Worm (Caenorhabditis elegans): Measurements from ENCODE around the gene F09G2.2.

Gene F09G2.2

ce11 chrV:7196498-7196966, at the start of gene F09G2.2:
Gene F09G2.2 (plus strand): TSS chrV:7196916.
- TF ChIP-seq ref-1 (GFP tag; conservative IDR thresholded peaks at IDR 0.05) (no peak), cog-1 (tag; optimal IDR thresholded peaks at IDR 0.05) (peak; percentile 43), flt-1 (GFP tag; IDR thresholded peaks at IDR 0.05) (peak; percentile 72), ztf-29 (GFP tag; IDR thresholded peaks at IDR 0.05) (no peak)

- no peak for TF ChIP-seq cog-1 (tag; optimal IDR thresholded peaks at IDR 0.05)
- no peak for TF ChIP-seq T22C8.4 (GFP tag; IDR thresholded peaks at IDR 0.05)
- no peak for TF ChIP-seq flt-1 (GFP tag; IDR thresholded peaks at IDR 0.05)
Measured at ce11 chrV:7147370-7147769, 49.3 kb upstream of the F09G2.2 start, which contains the start of gene ugt-38. Gene ugt-38 (minus strand): TSS chrV:7147470.

- TF ChIP-seq ztf-29 (GFP tag; IDR thresholded peaks at IDR 0.05) (no peak), tab-1 (GFP tag; IDR thresholded peaks at IDR 0.05) (no peak), klf-2 (GFP tag; conservative IDR thresholded peaks at IDR 0.05) (no peak), ref-1 (GFP tag; conservative IDR thresholded peaks at IDR 0.05) (no peak), flt-1 (GFP tag; IDR thresholded peaks at IDR 0.05) (no peak), ztf-23 (GFP tag; IDR thresholded peaks at IDR 0.05) (no peak), cog-1 (tag; optimal IDR thresholded peaks at IDR 0.05) (no peak), med-1 (GFP tag; optimal IDR thresholded peaks at IDR 0.05; ENCODE audit: insufficient read depth) (no peak), T22C8.4 (GFP tag; IDR thresholded peaks at IDR 0.05) (no peak)
Measured at ce11 chrV:7150570-7150969, 46.1 kb upstream of the F09G2.2 start, which contains the start of gene F10D2.8. Gene F10D2.8 (minus strand): TSS chrV:7150714.

- TF ChIP-seq klf-2 (GFP tag; conservative IDR thresholded peaks at IDR 0.05) (no peak), tab-1 (GFP tag; IDR thresholded peaks at IDR 0.05) (no peak), ztf-23 (GFP tag; IDR thresholded peaks at IDR 0.05) (no peak), ztf-29 (GFP tag; IDR thresholded peaks at IDR 0.05) (no peak), T22C8.4 (GFP tag; IDR thresholded peaks at IDR 0.05) (no peak), ref-1 (GFP tag; conservative IDR thresholded peaks at IDR 0.05) (no peak), cog-1 (tag; optimal IDR thresholded peaks at IDR 0.05) (no peak), med-1 (GFP tag; optimal IDR thresholded peaks at IDR 0.05; ENCODE audit: insufficient read depth) (no peak), flt-1 (GFP tag; IDR thresholded peaks at IDR 0.05) (no peak)
Measured at ce11 chrV:7153046-7153445, 43.7 kb upstream of the F09G2.2 start, which contains the start of gene fat-7. Gene fat-7 (minus strand): TSS chrV:7153146.

- no peak for TF ChIP-seq ztf-29 (GFP tag; IDR thresholded peaks at IDR 0.05)
- TF ChIP-seq klf-2 (GFP tag; conservative IDR thresholded peaks at IDR 0.05), result no peak
- TF ChIP-seq cog-1 (tag; optimal IDR thresholded peaks at IDR 0.05), result no peak
- TF ChIP-seq tab-1 (GFP tag; IDR thresholded peaks at IDR 0.05), result no peak
- no peak for TF ChIP-seq ref-1 (GFP tag; conservative IDR thresholded peaks at IDR 0.05)
- TF ChIP-seq flt-1 (GFP tag; IDR thresholded peaks at IDR 0.05), result no peak
- TF ChIP-seq ztf-23 (GFP tag; IDR thresholded peaks at IDR 0.05), result no peak
- no peak for TF ChIP-seq med-1 (GFP tag; optimal IDR thresholded peaks at IDR 0.05; ENCODE audit: insufficient read depth)
- no peak for TF ChIP-seq T22C8.4 (GFP tag; IDR thresholded peaks at IDR 0.05)
Measured at ce11 chrV:7156079-7156478, 40.6 kb upstream of the F09G2.2 start, which contains the start of gene F10D2.10. Gene F10D2.10 (minus strand): TSS chrV:7156179.

- TF ChIP-seq klf-2 (GFP tag; conservative IDR thresholded peaks at IDR 0.05) (no peak), ztf-23 (GFP tag; IDR thresholded peaks at IDR 0.05) (no peak), tab-1 (GFP tag; IDR thresholded peaks at IDR 0.05) (no peak), T22C8.4 (GFP tag; IDR thresholded peaks at IDR 0.05) (no peak), med-1 (GFP tag; optimal IDR thresholded peaks at IDR 0.05; ENCODE audit: insufficient read depth) (no peak), ztf-29 (GFP tag; IDR thresholded peaks at IDR 0.05) (no peak), cog-1 (tag; optimal IDR thresholded peaks at IDR 0.05) (no peak), flt-1 (GFP tag; IDR thresholded peaks at IDR 0.05) (no peak), ref-1 (GFP tag; conservative IDR thresholded peaks at IDR 0.05) (no peak)
Measured at ce11 chrV:7157089-7157488, 39.6 kb upstream of the F09G2.2 start, which contains the start of gene ugt-39. Gene ugt-39 (plus strand): TSS chrV:7157142.

ce11 chrV:7159391-7159790, 37.3 kb upstream of the F09G2.2 start, which contains the start of gene str-204:
Gene str-204 (plus strand): TSS chrV:7159691.
- TF ChIP-seq ztf-23 (GFP tag; IDR thresholded peaks at IDR 0.05), result no peak
- no peak for TF ChIP-seq ref-1 (GFP tag; conservative IDR thresholded peaks at IDR 0.05)
- TF ChIP-seq klf-2 (GFP tag; conservative IDR thresholded peaks at IDR 0.05), result no peak
- TF ChIP-seq T22C8.4 (GFP tag; IDR thresholded peaks at IDR 0.05), result no peak
- no peak for TF ChIP-seq med-1 (GFP tag; optimal IDR thresholded peaks at IDR 0.05; ENCODE audit: insufficient read depth)
- no peak for TF ChIP-seq ztf-29 (GFP tag; IDR thresholded peaks at IDR 0.05)

- TF ChIP-seq med-1 (GFP tag; optimal IDR thresholded peaks at IDR 0.05; ENCODE audit: insufficient read depth) (no peak), ref-1 (GFP tag; conservative IDR thresholded peaks at IDR 0.05) (no peak), ztf-29 (GFP tag; IDR thresholded peaks at IDR 0.05) (no peak), flt-1 (GFP tag; IDR thresholded peaks at IDR 0.05) (no peak), T22C8.4 (GFP tag; IDR thresholded peaks at IDR 0.05) (no peak)
Measured at ce11 chrV:7163477-7164114, 33.1 kb upstream of the F09G2.2 start, which contains the start of gene ugt-41. Gene ugt-41 (minus strand): TSS chrV:7163595.

ce11 chrV:7164210-7164609, 32.5 kb upstream of the F09G2.2 start, which contains the start of gene srh-83:
Gene srh-83 (plus strand): TSS chrV:7164510.
- TF ChIP-seq ztf-29 (GFP tag; IDR thresholded peaks at IDR 0.05) (no peak), ztf-23 (GFP tag; IDR thresholded peaks at IDR 0.05) (no peak)

ce11 chrV:7166709-7167108, 30.0 kb upstream of the F09G2.2 start, which contains the start of gene ugt-36:
Gene ugt-36 (plus strand): TSS chrV:7167009.
- TF ChIP-seq cog-1 (tag; optimal IDR thresholded peaks at IDR 0.05) (no peak), ref-1 (GFP tag; conservative IDR thresholded peaks at IDR 0.05) (no peak), T22C8.4 (GFP tag; IDR thresholded peaks at IDR 0.05) (no peak), klf-2 (GFP tag; conservative IDR thresholded peaks at IDR 0.05) (no peak), flt-1 (GFP tag; IDR thresholded peaks at IDR 0.05) (no peak), med-1 (GFP tag; optimal IDR thresholded peaks at IDR 0.05; ENCODE audit: insufficient read depth) (no peak), tab-1 (GFP tag; IDR thresholded peaks at IDR 0.05) (no peak), ztf-23 (GFP tag; IDR thresholded peaks at IDR 0.05) (no peak), ztf-29 (GFP tag; IDR thresholded peaks at IDR 0.05) (no peak)

Data from whole organism, midembryonic.